Worm (Caenorhabditis elegans) whole organism, L4 larva: ENCODE data around the gene T06C12.11.
A peak's percentile ranks its signal among the peaks of the same experiment; 100 is the strongest.

Source experiments
- F10B5.3 ChIP-seq: sonication (generic microtip); optimal IDR thresholded peaks from 2 replicates; lab custom pipeline; 2016; ENCODE audit warnings: mild to moderate bottlenecking, missing genetic modification characterization, missing compliant biosample characterization
- F26F4.8 ChIP-seq: fragments of 200-800 bp; sonication (Bioruptor generic); conservative IDR thresholded peaks from 2 replicates; pipeline ENCODE4 v1.3.6; 2022; ENCODE audit warnings: missing genetic modification characterization, missing compliant biosample characterization
- T20F7.1 ChIP-seq: fragments of 200-800 bp; sonication (Bioruptor generic); optimal IDR thresholded peaks from 2 replicates; lab custom pipeline; 2018; ENCODE audit warnings: mild to moderate bottlenecking, missing genetic modification characterization, missing compliant biosample characterization
- T26A8.4 ChIP-seq: fragments of 200-800 bp; sonication (Bioruptor generic); IDR thresholded peaks from 2 replicates; pipeline ENCODE4 v1.3.6; 2022; ENCODE audit warnings: missing genetic modification characterization, missing compliant biosample characterization
- aly-2 ChIP-seq: sonication (generic microtip); optimal IDR thresholded peaks from 2 replicates; lab custom pipeline; 2018; ENCODE audit warnings: missing biosample characterization, missing genetic modification characterization
- arid-1 ChIP-seq: fragments of 200-800 bp; sonication (Bioruptor generic); conservative IDR thresholded peaks from 2 replicates; pipeline ENCODE4 v1.3.6; 2022; ENCODE audit warnings: missing genetic modification reagents, missing genetic modification characterization, missing compliant biosample characterization
- attf-4 ChIP-seq: sonication (generic microtip); optimal IDR thresholded peaks from 3 replicates; lab custom pipeline; 2017; ENCODE audit warnings: missing biosample characterization, missing genetic modification characterization
- ceh-20 ChIP-seq: fragments of 200-800 bp; sonication (Bioruptor generic); IDR thresholded peaks from 2 replicates; pipeline ENCODE4 v1.3.6; 2022; ENCODE audit warnings: missing genetic modification reagents, missing genetic modification characterization, missing compliant biosample characterization
- ceh-44 ChIP-seq: fragments of 200-800 bp; sonication (Bioruptor generic); IDR thresholded peaks from 2 replicates; pipeline ENCODE4 v1.3.6; 2022; ENCODE audit warnings: missing genetic modification reagents, missing genetic modification characterization, missing compliant biosample characterization
- ceh-62 ChIP-seq: sonication (generic microtip); optimal IDR thresholded peaks from 2 replicates; lab custom pipeline; 2017; ENCODE audit warnings: missing biosample characterization, missing genetic modification characterization
- daf-12 ChIP-seq: fragments of 150-350 bp; optimal IDR thresholded peaks from 2 replicates; lab custom pipeline; 2014; ENCODE audit warnings: missing biosample characterization, missing genetic modification reagents, missing genetic modification characterization
- daf-16 ChIP-seq, 3 experiments: sonication (generic microtip); optimal IDR thresholded peaks; 2 replicates each; lab custom pipeline; 2016 to 2017; ENCODE audit warnings: missing genetic modification characterization in 3 of 3, missing genetic modification reagents in 3 of 3, mild to moderate bottlenecking in 2 of 3, missing compliant biosample characterization in 2 of 3, missing biosample characterization in 1 of 3, moderate library complexity in 1 of 3
- dmd-6 ChIP-seq: fragments of 200-800 bp; sonication (Bioruptor generic); IDR thresholded peaks from 2 replicates; pipeline ENCODE4 v1.3.6; 2022; ENCODE audit warnings: missing genetic modification reagents, missing genetic modification characterization, missing compliant biosample characterization
- dmd-9 ChIP-seq: fragments of 200-800 bp; sonication (Bioruptor generic); IDR thresholded peaks from 2 replicates; pipeline ENCODE4 v1.3.6; 2022; ENCODE audit warnings: missing genetic modification reagents, missing genetic modification characterization, missing compliant biosample characterization
- egl-27 ChIP-seq: sonication (generic microtip); optimal IDR thresholded peaks from 3 replicates; lab custom pipeline; 2017; ENCODE audit warnings: missing biosample characterization, missing genetic modification reagents, missing genetic modification characterization
- fkh-10 ChIP-seq: fragments of 150-350 bp; optimal IDR thresholded peaks from 2 replicates; lab custom pipeline; 2014; ENCODE audit warnings: missing biosample characterization, missing genetic modification reagents, missing genetic modification characterization
- hmg-1.1 ChIP-seq: fragments of 200-800 bp; sonication (Bioruptor generic); IDR thresholded peaks from 2 replicates; pipeline ENCODE4 v1.3.6; 2022; ENCODE audit warnings: missing genetic modification reagents, missing genetic modification characterization, missing compliant biosample characterization
- jun-1 ChIP-seq: fragments of 150-350 bp; optimal IDR thresholded peaks from 2 replicates; lab custom pipeline; 2014; ENCODE audit warnings: missing biosample characterization, missing genetic modification reagents, missing genetic modification characterization
- lim-7 ChIP-seq: fragments of 200-800 bp; sonication (Bioruptor generic); IDR thresholded peaks from 2 replicates; pipeline ENCODE4 v1.3.6; 2022; ENCODE audit warnings: missing genetic modification characterization, missing compliant biosample characterization
- lin-1 ChIP-seq: fragments of 200-800 bp; sonication (Bioruptor generic); IDR thresholded peaks from 2 replicates; pipeline ENCODE4 v1.3.6; 2022; ENCODE audit warnings: missing genetic modification reagents, missing genetic modification characterization, missing compliant biosample characterization
- lin-13 ChIP-seq: fragments of 150-350 bp; optimal IDR thresholded peaks from 2 replicates; lab custom pipeline; 2014; ENCODE audit warnings: missing biosample characterization, missing genetic modification reagents, missing genetic modification characterization
- lir-3 ChIP-seq: sonication (generic microtip); optimal IDR thresholded peaks from 2 replicates; lab custom pipeline; 2016; ENCODE audit warnings: mild to moderate bottlenecking, missing genetic modification characterization, missing compliant biosample characterization
- mes-2 ChIP-seq: sonication (generic microtip); optimal IDR thresholded peaks from 2 replicates; lab custom pipeline; 2016; ENCODE audit warnings: missing genotype, mild to moderate bottlenecking, missing genetic modification characterization, missing compliant biosample characterization; ENCODE audit not compliant: poor library complexity, severe bottlenecking
- nhr-10 ChIP-seq: fragments of 150-350 bp; optimal IDR thresholded peaks from 2 replicates; lab custom pipeline; 2014; ENCODE audit warnings: missing biosample characterization, missing genetic modification characterization
- nhr-102 ChIP-seq: sonication (generic microtip); optimal IDR thresholded peaks from 2 replicates; lab custom pipeline; 2016; ENCODE audit warnings: mild to moderate bottlenecking, missing genetic modification characterization, moderate library complexity, missing compliant biosample characterization
- nhr-111 ChIP-seq: fragments of 200-800 bp; sonication (Bioruptor generic); optimal IDR thresholded peaks from 2 replicates; lab custom pipeline; 2018; ENCODE audit warnings: mild to moderate bottlenecking, missing genetic modification characterization, missing compliant biosample characterization
- nhr-25 ChIP-seq: sonication (generic microtip); optimal IDR thresholded peaks from 2 replicates; lab custom pipeline; 2017; ENCODE audit warnings: missing genetic modification characterization, mild to moderate bottlenecking, missing compliant biosample characterization, antibody characterized with exemption, moderate library complexity, borderline replicate concordance; ENCODE audit not compliant: insufficient read depth
- nhr-28 ChIP-seq: fragments of 150-350 bp; optimal IDR thresholded peaks from 2 replicates; lab custom pipeline; 2014; ENCODE audit warnings: missing biosample characterization, missing genetic modification characterization
- nhr-41 ChIP-seq: fragments of 200-800 bp; sonication (Bioruptor generic); IDR thresholded peaks from 2 replicates; pipeline ENCODE4 v1.3.6; 2022; ENCODE audit warnings: missing genetic modification reagents, missing genetic modification characterization, missing compliant biosample characterization
- nhr-48 ChIP-seq: sonication (generic microtip); optimal IDR thresholded peaks from 2 replicates; lab custom pipeline; 2016; ENCODE audit warnings: mild to moderate bottlenecking, missing genetic modification characterization, missing compliant biosample characterization
- nhr-77 ChIP-seq: fragments of 150-350 bp; optimal IDR thresholded peaks from 2 replicates; lab custom pipeline; 2014; ENCODE audit warnings: missing biosample characterization, missing genetic modification characterization
- pha-4 ChIP-seq, 2 experiments: fragments of 150-350 bp in 1 of 2; fragments of 200-800 bp in 1 of 2; sonication (Bioruptor generic) in 1 of 2; IDR thresholded peaks in 1 of 2; optimal IDR thresholded peaks in 1 of 2; 2 replicates each; pipeline versions ENCODE4 v1.3.6 to Lab custom; 2014 to 2022; ENCODE audit warnings: missing genetic modification characterization in 2 of 2, missing genetic modification reagents in 2 of 2, missing biosample characterization in 1 of 2, missing compliant biosample characterization in 1 of 2
- pqm-1 ChIP-seq: sonication (generic microtip); optimal IDR thresholded peaks from 2 replicates; lab custom pipeline; 2017; ENCODE audit warnings: missing biosample characterization, missing genetic modification characterization
- sdz-12 ChIP-seq: fragments of 200-800 bp; sonication (Bioruptor generic); optimal IDR thresholded peaks from 2 replicates; lab custom pipeline; 2018; ENCODE audit warnings: mild to moderate bottlenecking, missing genetic modification characterization, missing compliant biosample characterization
- unc-130 ChIP-seq: sonication (generic microtip); optimal IDR thresholded peaks from 2 replicates; lab custom pipeline; 2016; ENCODE audit warnings: missing genetic modification reagents, missing genetic modification characterization, missing compliant biosample characterization
- unc-39 ChIP-seq: sonication (generic microtip); optimal IDR thresholded peaks from 2 replicates; lab custom pipeline; 2017; ENCODE audit warnings: missing biosample characterization, missing genetic modification characterization
- unc-62 ChIP-seq, 3 experiments: fragments of 150-350 bp in 1 of 3; sonication (generic microtip); optimal IDR thresholded peaks in 2 of 3; peaks in 1 of 3; 1 replicate in 1 of 3; 2 replicates in 2 of 3; lab custom pipeline; 2014 to 2017; ENCODE audit warnings: missing biosample characterization in 3 of 3, missing genetic modification characterization in 3 of 3, missing genetic modification reagents in 3 of 3, missing genotype in 1 of 3
- zag-1 ChIP-seq: fragments of 150-350 bp; optimal IDR thresholded peaks from 2 replicates; lab custom pipeline; 2014; ENCODE audit warnings: missing biosample characterization, missing genetic modification characterization
- zfp-3 ChIP-seq: fragments of 200-800 bp; sonication (Bioruptor generic); conservative IDR thresholded peaks from 2 replicates; pipeline ENCODE4 v1.3.6; 2022; ENCODE audit warnings: missing genetic modification reagents, missing genetic modification characterization, missing compliant biosample characterization
- zip-11 ChIP-seq: fragments of 200-800 bp; sonication (Bioruptor generic); IDR thresholded peaks from 2 replicates; pipeline ENCODE4 v1.3.6; 2022; ENCODE audit warnings: missing genetic modification characterization, missing compliant biosample characterization
- ztf-7 ChIP-seq: fragments of 150-350 bp; optimal IDR thresholded peaks from 2 replicates; lab custom pipeline; 2014; ENCODE audit warnings: missing biosample characterization, missing genetic modification characterization

The T06C12.11 gene

DNA sequence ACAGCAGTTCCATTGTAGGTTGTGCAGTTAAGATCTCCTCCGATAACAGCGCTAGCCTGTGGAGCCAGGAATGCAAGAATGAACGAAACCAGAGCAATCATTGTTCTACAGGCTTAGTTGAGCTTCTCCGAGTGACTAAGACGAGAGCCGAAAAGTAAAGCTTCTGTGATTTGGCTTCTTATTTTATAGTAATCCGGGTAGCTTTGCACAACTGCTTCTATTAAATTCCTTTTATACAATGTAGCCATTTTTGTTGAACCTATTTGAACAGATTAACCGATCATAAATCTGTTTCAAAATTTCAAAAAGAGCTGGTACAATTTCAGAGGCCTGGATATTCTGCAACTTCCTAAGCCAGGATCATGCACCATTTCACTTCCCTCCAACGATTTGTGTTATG lies 24.7 kb downstream of the T06C12.11 start, which contains the start of gene F35E8.9:
Gene F35E8.9, minus strand, starts transcription at position 101 of the 400 bp plus-strand sequence.
- TF ChIP-seq pha-4 (GFP tag; IDR thresholded peaks at IDR 0.05; lab: Robert Waterston, UW): no peak
- no peak for TF ChIP-seq pha-4 (tag; optimal IDR thresholded peaks at IDR 0.05; lab: Kevin White, UChicago)
- TF ChIP-seq jun-1 (tag; lab: Kevin White, UChicago): no peak
- no peak for TF ChIP-seq ceh-44
- no peak for TF ChIP-seq dmd-6 (GFP tag; lab: Robert Waterston, UW)
- no peak for TF ChIP-seq nhr-77 (tag; lab: Kevin White, UChicago)
- TF ChIP-seq nhr-102: no peak
- no peak for TF ChIP-seq dmd-9 (GFP tag; lab: Robert Waterston, UW)
- TF ChIP-seq nhr-10 (tag; lab: Kevin White, UChicago): no peak
- TF ChIP-seq daf-12: no peak
- TF ChIP-seq ztf-7: no peak
- no peak for TF ChIP-seq hmg-1.1 (GFP tag; lab: Robert Waterston, UW)
- TF ChIP-seq fkh-10: no peak
- no peak for TF ChIP-seq ceh-62 (tag; lab: Kevin White, UChicago)
- no peak for TF ChIP-seq daf-16 (GFP tag; optimal IDR thresholded peaks at IDR 0.05; lab: Kevin White, UChicago)
- TF ChIP-seq daf-16 (tag; optimal IDR thresholded peaks at IDR 0.05; lab: Kevin White, UChicago): no peak

DNA sequence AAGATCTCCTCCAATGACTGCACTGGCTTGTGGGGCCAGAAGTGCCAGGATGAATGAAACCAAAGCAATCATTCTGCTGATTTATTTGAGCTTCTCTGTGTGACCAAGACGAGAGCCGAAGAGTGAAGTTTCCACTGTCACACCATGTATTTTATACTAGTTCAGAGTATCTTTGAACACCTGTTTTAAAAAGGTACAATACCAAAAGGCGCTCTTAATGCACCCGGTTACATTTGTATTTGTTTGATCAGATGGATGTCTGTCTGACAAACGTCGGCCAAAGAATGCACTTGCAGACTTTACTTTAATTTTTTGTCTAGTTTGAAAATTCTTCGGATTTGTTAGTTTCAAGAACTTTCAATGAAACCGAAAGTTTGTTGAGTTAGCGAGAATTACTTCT lies 27.5 kb downstream of the T06C12.11 start, which contains the start of gene F35E8.10:
Gene F35E8.10, minus strand, starts transcription at position 101 of the 400 bp plus-strand sequence.
- TF ChIP-seq arid-1 (GFP tag; lab: Robert Waterston, UW): no peak
- no peak for TF ChIP-seq zip-11
- no peak for TF ChIP-seq sdz-12 (GFP tag; lab: Kevin White, UChicago)
- no peak for TF ChIP-seq lin-13 (GFP tag; lab: Kevin White, UChicago)
- no peak for TF ChIP-seq aly-2
- TF ChIP-seq nhr-77 (tag; lab: Kevin White, UChicago): no peak
- no peak for TF ChIP-seq lin-1 (GFP tag; lab: Robert Waterston, UW)
- TF ChIP-seq daf-16 (GFP tag; optimal IDR thresholded peaks at IDR 0.05; lab: Kevin White, UChicago): no peak
- no peak for TF ChIP-seq daf-16 (tag; optimal IDR thresholded peaks at IDR 0.05; lab: Kevin White, UChicago)
- TF ChIP-seq lim-7 (GFP tag; lab: Robert Waterston, UW): no peak
- no peak for TF ChIP-seq T26A8.4 (GFP tag; lab: Robert Waterston, UW)
- TF ChIP-seq nhr-41: no peak
- TF ChIP-seq T20F7.1 (GFP tag; lab: Kevin White, UChicago): no peak
- TF ChIP-seq nhr-111 (GFP tag; lab: Kevin White, UChicago): no peak
- no peak for TF ChIP-seq lir-3 (tag; lab: Kevin White, UChicago)
- TF ChIP-seq mes-2 (tag; lab: Kevin White, UChicago): no peak
- no peak for TF ChIP-seq egl-27 (tag; lab: Kevin White, UChicago)
- TF ChIP-seq ceh-20 (GFP tag; lab: Robert Waterston, UW): no peak
- no peak for TF ChIP-seq pqm-1 (tag; lab: Kevin White, UChicago)

DNA sequence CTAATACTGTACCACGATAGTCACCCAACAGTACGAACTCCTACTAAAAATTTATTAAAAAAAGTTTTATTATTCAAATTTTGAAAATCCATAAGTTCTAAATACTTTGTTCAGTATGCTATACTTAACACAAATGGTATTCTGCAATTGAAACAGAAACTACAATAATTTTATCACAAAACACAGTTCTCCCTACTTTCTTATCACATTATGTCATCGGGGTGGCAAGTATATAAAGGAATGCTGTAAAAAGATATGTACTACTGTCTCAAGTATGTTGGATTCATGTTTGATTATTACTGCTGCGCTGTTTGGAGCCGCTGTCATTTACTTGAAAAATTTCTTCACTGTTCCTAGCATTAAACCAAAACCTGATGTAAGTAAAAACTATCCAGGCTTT lies 28.3 kb downstream of the T06C12.11 start, which contains the start of gene cdr-1:
Gene cdr-1, plus strand, starts transcription at position 208 of the 400 bp plus-strand sequence.
- no peak for TF ChIP-seq unc-39
- peak; percentile 93 for TF ChIP-seq nhr-28
- peak in 1 of 2 experiments; percentile 36 for TF ChIP-seq unc-62 (GFP tag; optimal IDR thresholded peaks at IDR 0.05 in 1 of 2; lab: Kevin White, UChicago)
- no peak for TF ChIP-seq unc-62 (tag; optimal IDR thresholded peaks at IDR 0.05; lab: Kevin White, UChicago)
- no peak for TF ChIP-seq attf-4
- TF ChIP-seq pqm-1 (tag; lab: Kevin White, UChicago): peak; percentile 39
- TF ChIP-seq zag-1 (tag; lab: Kevin White, UChicago): no peak

DNA sequence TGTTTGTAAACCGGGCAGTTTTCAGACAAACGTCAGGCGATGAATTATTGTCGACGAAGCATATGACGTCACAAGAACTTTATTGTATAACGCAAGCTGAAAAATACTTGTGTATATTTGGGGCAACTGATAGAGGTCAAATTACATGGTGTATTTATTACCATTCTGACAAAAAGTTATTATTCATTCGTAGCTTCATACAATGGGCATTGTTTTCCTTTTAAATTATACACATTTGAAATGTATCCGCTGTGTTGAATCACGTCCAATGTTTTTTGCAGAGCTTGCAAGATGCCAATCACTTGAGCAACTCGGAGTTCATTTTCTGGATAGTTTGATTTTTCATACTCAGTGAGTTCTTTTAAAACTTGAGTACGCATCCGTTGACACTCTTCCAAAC lies 30.2 kb downstream of the T06C12.11 start, which contains the start of gene F35E8.13:
Gene F35E8.13, plus strand, starts transcription at position 301 of the 400 bp plus-strand sequence.
- no peak for TF ChIP-seq unc-130 (GFP tag; lab: Kevin White, UChicago)
- no peak for TF ChIP-seq nhr-111 (GFP tag; lab: Kevin White, UChicago)
- TF ChIP-seq nhr-48: no peak
- TF ChIP-seq nhr-25: no peak
- no peak for TF ChIP-seq F10B5.3
- TF ChIP-seq lin-13 (GFP tag; lab: Kevin White, UChicago): no peak
- TF ChIP-seq F26F4.8 (GFP tag; lab: Robert Waterston, UW): no peak
- TF ChIP-seq arid-1 (GFP tag; lab: Robert Waterston, UW): no peak
- TF ChIP-seq pha-4 (GFP tag; IDR thresholded peaks at IDR 0.05; lab: Robert Waterston, UW): no peak
- TF ChIP-seq pha-4 (tag; optimal IDR thresholded peaks at IDR 0.05; lab: Kevin White, UChicago): no peak
- TF ChIP-seq zfp-3 (GFP tag; lab: Robert Waterston, UW): no peak
